ENCODE assay signal across 5 worm cellular contexts in the genomic region with DNA sequence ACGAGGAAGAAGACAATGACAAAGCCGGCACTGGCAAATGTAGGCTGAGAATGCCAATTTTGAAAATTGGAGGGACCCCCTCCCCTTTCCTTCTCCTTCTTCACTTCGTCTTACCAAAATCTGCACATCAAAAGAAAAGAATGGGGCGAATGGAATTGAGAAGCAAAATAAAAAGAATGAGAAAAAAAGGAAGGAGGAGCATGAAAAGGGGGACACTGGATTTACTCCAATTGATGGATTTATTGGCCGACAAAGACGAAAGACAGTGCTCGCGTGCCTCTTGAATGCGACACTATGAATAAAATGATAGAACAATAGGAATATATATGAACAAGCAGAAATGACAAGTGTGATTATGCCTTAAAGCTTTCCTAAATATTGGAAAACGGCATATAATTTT.
TF ChIP-seq lines count a peak whose summit lies in the region.

No protein-coding gene starts in this region.

TF ChIP-seq in whole organism, L1 larva, 84 proteins besides CTCF, POLR2A, EP300 and RAD21 (continues in another document):
- TF ChIP-seq irx-1 (tag; optimal IDR thresholded peaks at IDR 0.05; lab: Kevin White, UChicago) = no peak
- no peak for TF ChIP-seq F16B12.6 (tag; optimal IDR thresholded peaks at IDR 0.05; lab: Kevin White, UChicago)
- TF ChIP-seq efl-3 (GFP tag; optimal IDR thresholded peaks at IDR 0.05; lab: Kevin White, UChicago) = no peak
- TF ChIP-seq isw-1 (GFP tag; IDR thresholded peaks at IDR 0.05; lab: Robert Waterston, UW) = no peak
- no peak for TF ChIP-seq lin-13 (GFP tag; optimal IDR thresholded peaks at IDR 0.05; lab: Kevin White, UChicago)
- TF ChIP-seq egl-13 (tag; optimal IDR thresholded peaks at IDR 0.05; lab: Kevin White, UChicago) = no peak
- no peak for TF ChIP-seq hlh-4 (tag; optimal IDR thresholded peaks at IDR 0.05; lab: Kevin White, UChicago)
- TF ChIP-seq nhr-20 (tag; optimal IDR thresholded peaks at IDR 0.05; lab: Kevin White, UChicago) = no peak
- TF ChIP-seq zag-1 (tag; optimal IDR thresholded peaks at IDR 0.05; lab: Kevin White, UChicago) = no peak
- no peak for TF ChIP-seq nhr-85 (tag; lab: Kevin White, UChicago)
- no peak for TF ChIP-seq lin-35 (GFP tag; optimal IDR thresholded peaks at IDR 0.05; lab: Kevin White, UChicago)
- TF ChIP-seq nhr-47 (tag; optimal IDR thresholded peaks at IDR 0.05; lab: Kevin White, UChicago) = no peak
- TF ChIP-seq lin-15B (tag; optimal IDR thresholded peaks at IDR 0.05; lab: Kevin White, UChicago) = no peak
- no peak for TF ChIP-seq grh-1 (GFP tag; IDR thresholded peaks at IDR 0.05; lab: Robert Waterston, UW)
- TF ChIP-seq sup-37 (GFP tag; optimal IDR thresholded peaks at IDR 0.05; lab: Kevin White, UChicago) = no peak
- TF ChIP-seq mep-1 (tag; optimal IDR thresholded peaks at IDR 0.05; lab: Kevin White, UChicago) = no peak
- no peak for TF ChIP-seq efl-1 (optimal IDR thresholded peaks at IDR 0.05; lab: Kevin White, UChicago)
- peak in 1 of 2 experiments; percentile 51 for TF ChIP-seq efl-1 (GFP tag; optimal IDR thresholded peaks at IDR 0.05 in 1 of 2; lab: Kevin White, UChicago)
- peak; percentile 24 for TF ChIP-seq lin-14 (GFP tag; optimal IDR thresholded peaks at IDR 0.05; lab: Kevin White, UChicago)

TF ChIP-seq in whole organism, L3 larva, 47 proteins besides CTCF, POLR2A, EP300 and RAD21:
- TF ChIP-seq aly-2 (tag; optimal IDR thresholded peaks at IDR 0.05; lab: Kevin White, UChicago) (no peak), lin-39 (tag; optimal IDR thresholded peaks at IDR 0.05; lab: Kevin White, UChicago) (peak; percentile 5), ama-1 (optimal IDR thresholded peaks at IDR 0.05; lab: Kevin White, UChicago) (no peak)
TF ChIP-seq in whole organism, L3 larva: peak in this region for 1.

TF ChIP-seq in whole organism, L4 larva, 104 proteins besides CTCF, POLR2A, EP300 and RAD21:
- TF ChIP-seq ctbp-1 (GFP tag; IDR thresholded peaks at IDR 0.05; lab: Robert Waterston, UW) (no peak), aha-1 (tag; lab: Kevin White, UChicago) (peak; percentile 61)

TF ChIP-seq in whole organism, midembryonic, 9 proteins besides CTCF, POLR2A, EP300 and RAD21:
- TF ChIP-seq ztf-29 (GFP tag; IDR thresholded peaks at IDR 0.05; lab: Robert Waterston, UW) (no peak), ztf-23 (GFP tag; IDR thresholded peaks at IDR 0.05; lab: Robert Waterston, UW) (peak; percentile 44; the same call in 1 of the 2 replicates), cog-1 (tag; optimal IDR thresholded peaks at IDR 0.05; lab: Kevin White, UChicago) (no peak), med-1 (GFP tag; optimal IDR thresholded peaks at IDR 0.05; lab: Kevin White, UChicago; ENCODE audit: insufficient read depth) (no peak), tab-1 (GFP tag; IDR thresholded peaks at IDR 0.05; lab: Robert Waterston, UW) (no peak)

TF ChIP-seq in whole organism, young adult, 124 proteins besides CTCF, POLR2A, EP300 and RAD21:
- TF ChIP-seq tlf-1 (GFP tag; optimal IDR thresholded peaks at IDR 0.05; lab: Kevin White, UChicago) (no peak), ceh-27 (GFP tag; optimal IDR thresholded peaks at IDR 0.05; lab: Kevin White, UChicago) (peak; percentile 10)
